Worm (Caenorhabditis elegans) whole organism, early embryonic: ENCODE results near the gene F48G7.12.

Source experiments
- B0310.2 ChIP-seq: sonication (generic microtip); optimal IDR thresholded peaks from 2 replicates; lab custom pipeline; 2016; ENCODE audit warnings: mild to moderate bottlenecking, missing genetic modification characterization, missing compliant biosample characterization
- F13C5.2 ChIP-seq: sonication (generic microtip); optimal IDR thresholded peaks from 2 replicates; lab custom pipeline; 2017; ENCODE audit warnings: mild to moderate bottlenecking, missing genetic modification characterization, inconsistent platforms, missing compliant biosample characterization
- aly-1 ChIP-seq: sonication (generic microtip); optimal IDR thresholded peaks from 2 replicates; lab custom pipeline; 2016; ENCODE audit warnings: missing genetic modification characterization, missing compliant biosample characterization
- ama-1 ChIP-seq: fragments of 150-350 bp; optimal IDR thresholded peaks from 2 replicates; lab custom pipeline; 2014
- ceh-13 ChIP-seq: fragments of 200-800 bp; sonication (Bioruptor generic); optimal IDR thresholded peaks from 2 replicates; lab custom pipeline; 2018; ENCODE audit warnings: mild to moderate bottlenecking, missing genetic modification characterization, missing compliant biosample characterization
- ceh-36 ChIP-seq: sonication (generic microtip); optimal IDR thresholded peaks from 2 replicates; lab custom pipeline; 2016; ENCODE audit warnings: missing genetic modification characterization, inconsistent platforms, missing compliant biosample characterization
- ets-7 ChIP-seq: sonication (generic microtip); optimal IDR thresholded peaks from 2 replicates; lab custom pipeline; 2016; ENCODE audit warnings: missing genotype, missing genetic modification characterization, missing compliant biosample characterization
- flt-1 ChIP-seq: fragments of 200-800 bp; sonication (Bioruptor generic); IDR thresholded peaks from 2 replicates; pipeline ENCODE4 v1.3.6; 2022; ENCODE audit warnings: missing genetic modification characterization, missing compliant biosample characterization
- hmbx-1 ChIP-seq: sonication (generic microtip); optimal IDR thresholded peaks from 2 replicates; lab custom pipeline; 2016; ENCODE audit warnings: mild to moderate bottlenecking, missing genetic modification characterization, missing compliant biosample characterization
- hmg-4 ChIP-seq: fragments of 200-800 bp; sonication (Bioruptor generic); optimal IDR thresholded peaks from 2 replicates; lab custom pipeline; 2018; ENCODE audit warnings: mild to moderate bottlenecking, missing genetic modification characterization, missing compliant biosample characterization
- hnd-1 ChIP-seq: sonication (generic microtip); optimal IDR thresholded peaks from 2 replicates; lab custom pipeline; 2016; ENCODE audit warnings: missing genetic modification characterization, missing compliant biosample characterization
- pes-1 ChIP-seq: fragments of 200-800 bp; sonication (Bioruptor generic); IDR thresholded peaks from 2 replicates; pipeline ENCODE4 v1.3.6; 2022; ENCODE audit warnings: missing genetic modification reagents, missing genetic modification characterization, missing compliant biosample characterization
- scrt-1 ChIP-seq: fragments of 200-800 bp; sonication (Bioruptor generic); IDR thresholded peaks from 2 replicates; pipeline ENCODE4 v1.3.6; 2022; ENCODE audit warnings: missing genetic modification characterization, missing compliant biosample characterization
- sea-1 ChIP-seq: fragments of 200-800 bp; sonication (Bioruptor generic); conservative IDR thresholded peaks from 2 replicates; pipeline ENCODE4 v1.3.6; 2022; ENCODE audit warnings: missing genetic modification characterization, missing compliant biosample characterization
- tbx-11 ChIP-seq: fragments of 200-800 bp; sonication (Bioruptor generic); IDR thresholded peaks from 2 replicates; pipeline ENCODE4 v1.3.6; 2022; ENCODE audit warnings: missing genetic modification characterization, missing compliant biosample characterization
- tbx-37 ChIP-seq: fragments of 200-800 bp; sonication (Bioruptor generic); conservative IDR thresholded peaks from 2 replicates; pipeline ENCODE4 v1.3.6; 2022; ENCODE audit warnings: missing genetic modification reagents, missing genetic modification characterization, missing compliant biosample characterization
- tra-4 ChIP-seq: sonication (generic microtip); optimal IDR thresholded peaks from 2 replicates; lab custom pipeline; 2017; ENCODE audit warnings: missing genetic modification characterization, missing compliant biosample characterization

F48G7.12 gene

ce11 chrV:636281-636680 is 9.7 kb downstream of the F48G7.12 start, which contains the start of gene pals-31:
Gene pals-31 (plus strand): TSS chrV:636581.
- TF ChIP-seq ets-7 (no peak), sea-1 (GFP tag; lab: Robert Waterston, UW) (no peak), hmg-4 (GFP tag; lab: Kevin White, UChicago) (no peak), ceh-36 (tag; lab: Kevin White, UChicago) (no peak), pes-1 (GFP tag; lab: Robert Waterston, UW) (no peak), flt-1 (GFP tag; lab: Robert Waterston, UW) (no peak), scrt-1 (GFP tag; lab: Robert Waterston, UW) (no peak), aly-1 (tag; lab: Kevin White, UChicago) (no peak), hnd-1 (tag; lab: Kevin White, UChicago) (no peak), hmbx-1 (tag; lab: Kevin White, UChicago) (no peak), ama-1 (lab: Kevin White, UChicago) (no peak)

- no peak for TF ChIP-seq ceh-36 (tag; lab: Kevin White, UChicago)
- no peak for TF ChIP-seq B0310.2 (tag; lab: Kevin White, UChicago)
- no peak for TF ChIP-seq ceh-13 (GFP tag; lab: Kevin White, UChicago)
- TF ChIP-seq ets-7: no peak
- TF ChIP-seq aly-1 (tag; lab: Kevin White, UChicago): no peak
- no peak for TF ChIP-seq tra-4 (tag; lab: Kevin White, UChicago)
- TF ChIP-seq sea-1 (GFP tag; lab: Robert Waterston, UW): no peak
- no peak for TF ChIP-seq scrt-1 (GFP tag; lab: Robert Waterston, UW)
- TF ChIP-seq F13C5.2 (tag; lab: Kevin White, UChicago): no peak
- TF ChIP-seq tbx-37 (GFP tag; lab: Robert Waterston, UW): no peak
- TF ChIP-seq flt-1 (GFP tag; lab: Robert Waterston, UW): no peak
- no peak for TF ChIP-seq hmg-4 (GFP tag; lab: Kevin White, UChicago)
- TF ChIP-seq hmbx-1 (tag; lab: Kevin White, UChicago): no peak
- TF ChIP-seq hnd-1 (tag; lab: Kevin White, UChicago): no peak
- TF ChIP-seq pes-1 (GFP tag; lab: Robert Waterston, UW): no peak
These were observed 10.4 kb downstream of the F48G7.12 start for ce11 chrV:635630-636029.

ce11 chrV:634855-635254 is 11.2 kb downstream of the F48G7.12 start, which contains the start of gene F48G7.10:
Gene F48G7.10 (minus strand): TSS chrV:634955.
- TF ChIP-seq tra-4 (tag; lab: Kevin White, UChicago) (no peak), scrt-1 (GFP tag; lab: Robert Waterston, UW) (no peak), hmbx-1 (tag; lab: Kevin White, UChicago) (no peak), flt-1 (GFP tag; lab: Robert Waterston, UW) (no peak), ama-1 (lab: Kevin White, UChicago) (no peak), ceh-13 (GFP tag; lab: Kevin White, UChicago) (no peak), aly-1 (tag; lab: Kevin White, UChicago) (no peak), tbx-37 (GFP tag; lab: Robert Waterston, UW) (no peak), hnd-1 (tag; lab: Kevin White, UChicago) (no peak), pes-1 (GFP tag; lab: Robert Waterston, UW) (no peak), ceh-36 (tag; lab: Kevin White, UChicago) (no peak), F13C5.2 (tag; lab: Kevin White, UChicago) (no peak), sea-1 (GFP tag; lab: Robert Waterston, UW) (no peak), tbx-11 (GFP tag; lab: Robert Waterston, UW) (no peak), ets-7 (no peak), B0310.2 (tag; lab: Kevin White, UChicago) (no peak)

ce11 chrV:631832-632231 is 14.2 kb downstream of the F48G7.12 start:
- TF ChIP-seq flt-1 (GFP tag; lab: Robert Waterston, UW) (no peak), scrt-1 (GFP tag; lab: Robert Waterston, UW) (no peak), ama-1 (lab: Kevin White, UChicago) (no peak), tra-4 (tag; lab: Kevin White, UChicago) (no peak), B0310.2 (tag; lab: Kevin White, UChicago) (no peak), hnd-1 (tag; lab: Kevin White, UChicago) (no peak), ceh-36 (tag; lab: Kevin White, UChicago) (no peak)

- TF ChIP-seq tbx-11 (GFP tag; lab: Robert Waterston, UW) (no peak), ceh-36 (tag; lab: Kevin White, UChicago) (no peak), F13C5.2 (tag; lab: Kevin White, UChicago) (no peak), pes-1 (GFP tag; lab: Robert Waterston, UW) (no peak), ama-1 (lab: Kevin White, UChicago) (no peak), hmbx-1 (tag; lab: Kevin White, UChicago) (no peak), hnd-1 (tag; lab: Kevin White, UChicago) (no peak), sea-1 (GFP tag; lab: Robert Waterston, UW) (no peak), ceh-13 (GFP tag; lab: Kevin White, UChicago) (no peak), B0310.2 (tag; lab: Kevin White, UChicago) (no peak), flt-1 (GFP tag; lab: Robert Waterston, UW) (no peak), ets-7 (no peak), hmg-4 (GFP tag; lab: Kevin White, UChicago) (no peak), tra-4 (tag; lab: Kevin White, UChicago) (no peak), scrt-1 (GFP tag; lab: Robert Waterston, UW) (no peak), tbx-37 (GFP tag; lab: Robert Waterston, UW) (no peak), aly-1 (tag; lab: Kevin White, UChicago) (no peak)
These were observed 17.5 kb downstream of the F48G7.12 start, which contains the start of gene F48G7.9 for ce11 chrV:628527-628926. Gene F48G7.9 (minus strand): TSS chrV:628627.

ce11 chrV:627585-627984 is 18.4 kb downstream of the F48G7.12 start, which contains the start of gene F48G7.8:
Gene F48G7.8 (minus strand): TSS chrV:627685.
- no peak for TF ChIP-seq sea-1 (GFP tag; lab: Robert Waterston, UW)
- no peak for TF ChIP-seq ama-1 (lab: Kevin White, UChicago)
- no peak for TF ChIP-seq F13C5.2 (tag; lab: Kevin White, UChicago)
- TF ChIP-seq tbx-11 (GFP tag; lab: Robert Waterston, UW): no peak
- no peak for TF ChIP-seq tbx-37 (GFP tag; lab: Robert Waterston, UW)
- TF ChIP-seq scrt-1 (GFP tag; lab: Robert Waterston, UW): no peak
- no peak for TF ChIP-seq pes-1 (GFP tag; lab: Robert Waterston, UW)
- no peak for TF ChIP-seq flt-1 (GFP tag; lab: Robert Waterston, UW)
- TF ChIP-seq tra-4 (tag; lab: Kevin White, UChicago): no peak
